Worm (Caenorhabditis elegans) whole organism, L4 larva: Measurements from ENCODE around the gene rsp-5.

Source experiments
- D1046.2 ChIP-seq: fragments of 200-800 bp; sonication (Bioruptor generic); IDR thresholded peaks from 2 replicates; pipeline ENCODE4 v1.3.6; 2022; ENCODE audit warnings: missing genetic modification characterization, missing compliant biosample characterization
- F26F4.8 ChIP-seq: fragments of 200-800 bp; sonication (Bioruptor generic); conservative IDR thresholded peaks from 2 replicates; pipeline ENCODE4 v1.3.6; 2022; ENCODE audit warnings: missing genetic modification characterization, missing compliant biosample characterization
- F44E2.7 ChIP-seq: fragments of 200-800 bp; sonication (Bioruptor generic); IDR thresholded peaks from 2 replicates; pipeline ENCODE4 v2.1.2; 2022; ENCODE audit warnings: missing genetic modification characterization, missing compliant biosample characterization
- T20F7.1 ChIP-seq: fragments of 200-800 bp; sonication (Bioruptor generic); optimal IDR thresholded peaks from 2 replicates; lab custom pipeline; 2018; ENCODE audit warnings: mild to moderate bottlenecking, missing genetic modification characterization, missing compliant biosample characterization
- Y48G9A.11 ChIP-seq: fragments of 200-800 bp; sonication (Bioruptor generic); IDR thresholded peaks from 2 replicates; pipeline ENCODE4 v1.3.6; 2022; ENCODE audit warnings: missing genetic modification reagents, missing genetic modification characterization, missing compliant biosample characterization
- ZK337.2 ChIP-seq: fragments of 200-800 bp; sonication (Bioruptor generic); IDR thresholded peaks from 2 replicates; pipeline ENCODE4 v1.3.6; 2022; ENCODE audit warnings: missing genetic modification reagents, missing genetic modification characterization, missing compliant biosample characterization
- ZK546.5 ChIP-seq, 2 experiments: sonication (generic microtip); optimal IDR thresholded peaks; 2 replicates each; lab custom pipeline; 2017; ENCODE audit warnings: missing biosample characterization in 2 of 2, missing genetic modification characterization in 2 of 2
- aha-1 ChIP-seq: fragments of 150-350 bp; peaks from one replicate; lab custom pipeline; 2014; ENCODE audit warnings: missing biosample characterization, missing genetic modification characterization
- arid-1 ChIP-seq: fragments of 200-800 bp; sonication (Bioruptor generic); conservative IDR thresholded peaks from 2 replicates; pipeline ENCODE4 v1.3.6; 2022; ENCODE audit warnings: missing genetic modification reagents, missing genetic modification characterization, missing compliant biosample characterization
- ceh-62 ChIP-seq: sonication (generic microtip); optimal IDR thresholded peaks from 2 replicates; lab custom pipeline; 2017; ENCODE audit warnings: missing biosample characterization, missing genetic modification characterization
- ctbp-1 ChIP-seq: fragments of 200-800 bp; sonication (Bioruptor generic); IDR thresholded peaks from 2 replicates; pipeline ENCODE4 v1.3.6; 2022; ENCODE audit warnings: missing genetic modification reagents, missing genetic modification characterization, missing compliant biosample characterization
- daf-16 ChIP-seq, 3 experiments: sonication (generic microtip); optimal IDR thresholded peaks; 2 replicates each; lab custom pipeline; 2016 to 2017; ENCODE audit warnings: missing genetic modification characterization in 3 of 3, missing genetic modification reagents in 3 of 3, mild to moderate bottlenecking in 2 of 3, missing compliant biosample characterization in 2 of 3, missing biosample characterization in 1 of 3, moderate library complexity in 1 of 3
- daf-8 ChIP-seq: fragments of 200-800 bp; sonication (Bioruptor generic); IDR thresholded peaks from 2 replicates; pipeline ENCODE4 v1.3.6; 2022; ENCODE audit warnings: missing genetic modification characterization, missing compliant biosample characterization
- dmd-9 ChIP-seq: fragments of 200-800 bp; sonication (Bioruptor generic); IDR thresholded peaks from 2 replicates; pipeline ENCODE4 v1.3.6; 2022; ENCODE audit warnings: missing genetic modification reagents, missing genetic modification characterization, missing compliant biosample characterization
- fos-1 ChIP-seq: fragments of 150-350 bp; optimal IDR thresholded peaks from 2 replicates; lab custom pipeline; 2014; ENCODE audit warnings: missing biosample characterization, missing genetic modification characterization
- hlh-11 ChIP-seq: fragments of 200-800 bp; sonication (Bioruptor generic); optimal IDR thresholded peaks from 2 replicates; lab custom pipeline; 2018; ENCODE audit warnings: mild to moderate bottlenecking, missing genetic modification characterization, missing compliant biosample characterization
- hlh-30 ChIP-seq: sonication (generic microtip); optimal IDR thresholded peaks from 2 replicates; lab custom pipeline; 2017; ENCODE audit warnings: antibody characterized with exemption, mild to moderate bottlenecking, missing genetic modification characterization, missing compliant biosample characterization; ENCODE audit not compliant: insufficient read depth
- lim-7 ChIP-seq: fragments of 200-800 bp; sonication (Bioruptor generic); IDR thresholded peaks from 2 replicates; pipeline ENCODE4 v1.3.6; 2022; ENCODE audit warnings: missing genetic modification characterization, missing compliant biosample characterization
- lir-3 ChIP-seq: sonication (generic microtip); optimal IDR thresholded peaks from 2 replicates; lab custom pipeline; 2016; ENCODE audit warnings: mild to moderate bottlenecking, missing genetic modification characterization, missing compliant biosample characterization
- madf-9 ChIP-seq: fragments of 200-800 bp; sonication (Bioruptor generic); conservative IDR thresholded peaks from 2 replicates; pipeline ENCODE4 v1.3.6; 2022; ENCODE audit warnings: missing genetic modification reagents, missing genetic modification characterization, missing compliant biosample characterization
- mdl-1 ChIP-seq, 2 experiments: fragments of 150-350 bp in 1 of 2; sonication (generic microtip) in 1 of 2; optimal IDR thresholded peaks; 2 replicates each; lab custom pipeline; 2014 to 2017; ENCODE audit warnings: missing biosample characterization in 2 of 2, missing genetic modification characterization in 2 of 2
- mdt-29 ChIP-seq: fragments of 200-800 bp; sonication (Bioruptor generic); IDR thresholded peaks from 2 replicates; pipeline ENCODE4 v1.3.6; 2022; ENCODE audit warnings: missing genetic modification reagents, missing genetic modification characterization, missing compliant biosample characterization
- mxl-3 ChIP-seq: fragments of 200-800 bp; sonication (Bioruptor generic); optimal IDR thresholded peaks from 2 replicates; lab custom pipeline; 2018; ENCODE audit warnings: mild to moderate bottlenecking, missing genetic modification characterization, missing compliant biosample characterization
- nhr-102 ChIP-seq: sonication (generic microtip); optimal IDR thresholded peaks from 2 replicates; lab custom pipeline; 2016; ENCODE audit warnings: mild to moderate bottlenecking, missing genetic modification characterization, moderate library complexity, missing compliant biosample characterization
- nhr-11 ChIP-seq: fragments of 150-350 bp; optimal IDR thresholded peaks from 2 replicates; lab custom pipeline; 2014; ENCODE audit warnings: missing biosample characterization, missing genetic modification characterization
- nhr-25 ChIP-seq: sonication (generic microtip); optimal IDR thresholded peaks from 2 replicates; lab custom pipeline; 2017; ENCODE audit warnings: missing genetic modification characterization, mild to moderate bottlenecking, missing compliant biosample characterization, antibody characterized with exemption, moderate library complexity, borderline replicate concordance; ENCODE audit not compliant: insufficient read depth
- nhr-28 ChIP-seq: fragments of 150-350 bp; optimal IDR thresholded peaks from 2 replicates; lab custom pipeline; 2014; ENCODE audit warnings: missing biosample characterization, missing genetic modification characterization
- nhr-42 ChIP-seq: fragments of 200-800 bp; sonication (Bioruptor generic); IDR thresholded peaks from 2 replicates; pipeline ENCODE4 v1.3.6; 2022; ENCODE audit warnings: missing genetic modification characterization, missing compliant biosample characterization
- pha-4 ChIP-seq, 2 experiments: fragments of 150-350 bp in 1 of 2; fragments of 200-800 bp in 1 of 2; sonication (Bioruptor generic) in 1 of 2; IDR thresholded peaks in 1 of 2; optimal IDR thresholded peaks in 1 of 2; 2 replicates each; pipeline versions ENCODE4 v1.3.6 to Lab custom; 2014 to 2022; ENCODE audit warnings: missing genetic modification characterization in 2 of 2, missing genetic modification reagents in 2 of 2, missing biosample characterization in 1 of 2, missing compliant biosample characterization in 1 of 2
- pqm-1 ChIP-seq: sonication (generic microtip); optimal IDR thresholded peaks from 2 replicates; lab custom pipeline; 2017; ENCODE audit warnings: missing biosample characterization, missing genetic modification characterization
- saeg-2 ChIP-seq: fragments of 200-800 bp; sonication (Bioruptor generic); IDR thresholded peaks from 2 replicates; pipeline ENCODE4 v1.3.6; 2022; ENCODE audit warnings: missing genetic modification reagents, missing genetic modification characterization, missing compliant biosample characterization
- sdz-12 ChIP-seq: fragments of 200-800 bp; sonication (Bioruptor generic); optimal IDR thresholded peaks from 2 replicates; lab custom pipeline; 2018; ENCODE audit warnings: mild to moderate bottlenecking, missing genetic modification characterization, missing compliant biosample characterization
- spr-1 ChIP-seq: sonication (generic microtip); optimal IDR thresholded peaks from 2 replicates; lab custom pipeline; 2016; ENCODE audit warnings: mild to moderate bottlenecking, missing genetic modification characterization, missing compliant biosample characterization
- tra-1 ChIP-seq: fragments of 200-800 bp; sonication (Bioruptor generic); IDR thresholded peaks from 2 replicates; pipeline ENCODE4 v1.3.6; 2022; ENCODE audit warnings: missing genetic modification reagents, missing genetic modification characterization, missing compliant biosample characterization
- unc-62 ChIP-seq, 3 experiments: fragments of 150-350 bp in 1 of 3; sonication (generic microtip); optimal IDR thresholded peaks in 2 of 3; peaks in 1 of 3; 1 replicate in 1 of 3; 2 replicates in 2 of 3; lab custom pipeline; 2014 to 2017; ENCODE audit warnings: missing biosample characterization in 3 of 3, missing genetic modification characterization in 3 of 3, missing genetic modification reagents in 3 of 3, missing genotype in 1 of 3
- zfp-2 ChIP-seq: sonication (generic microtip); optimal IDR thresholded peaks from 2 replicates; lab custom pipeline; 2016; ENCODE audit warnings: mild to moderate bottlenecking, missing genetic modification characterization, missing compliant biosample characterization
- zfp-3 ChIP-seq: fragments of 200-800 bp; sonication (Bioruptor generic); conservative IDR thresholded peaks from 2 replicates; pipeline ENCODE4 v1.3.6; 2022; ENCODE audit warnings: missing genetic modification reagents, missing genetic modification characterization, missing compliant biosample characterization
- ztf-11 ChIP-seq: fragments of 150-350 bp; optimal IDR thresholded peaks from 2 replicates; lab custom pipeline; 2014; ENCODE audit warnings: missing biosample characterization, missing genetic modification characterization

The rsp-5 gene

DNA sequence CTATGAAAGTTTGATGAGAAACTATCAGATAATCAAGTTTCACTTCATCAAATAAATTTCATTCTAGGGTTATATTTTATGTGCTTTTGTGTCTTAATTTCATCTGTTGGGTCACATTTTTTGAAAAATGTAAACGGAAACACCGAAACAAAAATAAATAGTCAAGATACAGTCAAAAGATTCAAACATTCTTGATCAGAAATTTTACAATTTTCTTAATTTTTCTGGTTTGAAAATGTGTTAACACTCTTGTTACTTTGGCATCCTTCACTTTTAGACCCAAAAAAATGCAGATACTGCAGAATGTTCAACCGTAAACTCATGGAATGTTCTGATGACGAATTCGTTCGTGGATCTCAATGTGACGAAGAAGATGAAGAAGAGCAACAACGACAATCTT, 35.3 kb upstream of the rsp-5 start, which contains the start of gene aptf-1:
aptf-1 (plus strand) TSS at position 301 of the 400 bp plus-strand sequence.
- TF ChIP-seq ceh-62 (tag; lab: Kevin White, UChicago) (no peak), ZK337.2 (GFP tag; lab: Robert Waterston, UW) (no peak), mdt-29 (GFP tag; lab: Robert Waterston, UW) (no peak), fos-1 (tag; lab: Kevin White, UChicago) (no peak), spr-1 (tag; lab: Kevin White, UChicago) (no peak)

DNA sequence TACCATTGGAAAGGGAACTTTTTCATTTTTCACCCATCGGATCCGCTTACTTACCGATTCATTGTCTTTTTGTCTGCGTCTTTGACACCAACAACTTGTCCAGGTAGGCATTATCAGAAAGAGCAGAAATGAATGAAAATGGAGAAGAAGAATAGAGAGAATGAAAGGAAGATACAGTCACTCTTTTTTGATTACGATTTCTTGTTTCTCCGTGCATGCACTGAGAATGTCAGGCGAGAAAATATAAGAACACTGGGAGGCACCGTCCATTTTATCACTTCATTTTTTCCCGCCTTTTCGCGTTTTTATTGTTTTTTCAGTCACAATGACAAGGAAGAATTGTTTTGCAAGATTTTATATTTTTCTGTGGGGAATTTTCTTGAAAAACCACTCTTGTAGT, 20.6 kb upstream of the rsp-5 start:
- TF ChIP-seq aha-1 (tag; lab: Kevin White, UChicago) (peak; percentile 82), lir-3 (tag; lab: Kevin White, UChicago) (no peak), nhr-28 (peak; percentile 34), pqm-1 (tag; lab: Kevin White, UChicago) (peak; percentile 39), madf-9 (GFP tag; lab: Robert Waterston, UW) (no peak), dmd-9 (GFP tag; lab: Robert Waterston, UW) (no peak), nhr-11 (tag; lab: Kevin White, UChicago) (no peak)

DNA sequence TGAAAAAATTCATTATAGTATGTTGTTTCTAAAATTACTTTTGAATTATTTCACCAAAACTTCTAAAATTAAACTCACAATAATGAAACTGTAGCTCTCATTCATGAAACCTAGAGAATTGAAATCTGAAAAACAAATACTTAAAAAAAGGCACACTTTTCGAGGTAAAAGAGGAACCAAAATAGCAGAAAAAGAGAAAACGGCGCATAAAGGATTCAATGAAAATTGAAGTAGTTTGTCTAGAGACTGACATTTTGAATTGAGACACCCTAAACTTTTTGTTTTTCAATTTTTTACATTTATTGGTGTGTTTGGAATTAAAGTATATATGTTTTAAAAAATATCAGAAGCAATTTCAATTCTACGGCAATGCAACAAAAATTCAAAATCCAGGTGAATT, 19.0 kb upstream of the rsp-5 start, which contains the start of gene dgk-5:
dgk-5 (minus strand) TSS at position 101 of the 400 bp plus-strand sequence.
- TF ChIP-seq nhr-102 (tag; lab: Kevin White, UChicago) (no peak), sdz-12 (no peak), arid-1 (GFP tag; lab: Robert Waterston, UW) (no peak), mdl-1 (tag; optimal IDR thresholded peaks at IDR 0.05; lab: Kevin White, UChicago) (no peak), ctbp-1 (GFP tag; lab: Robert Waterston, UW) (no peak)
- TF ChIP-seq, all 104 proteins: peak for 0

DNA sequence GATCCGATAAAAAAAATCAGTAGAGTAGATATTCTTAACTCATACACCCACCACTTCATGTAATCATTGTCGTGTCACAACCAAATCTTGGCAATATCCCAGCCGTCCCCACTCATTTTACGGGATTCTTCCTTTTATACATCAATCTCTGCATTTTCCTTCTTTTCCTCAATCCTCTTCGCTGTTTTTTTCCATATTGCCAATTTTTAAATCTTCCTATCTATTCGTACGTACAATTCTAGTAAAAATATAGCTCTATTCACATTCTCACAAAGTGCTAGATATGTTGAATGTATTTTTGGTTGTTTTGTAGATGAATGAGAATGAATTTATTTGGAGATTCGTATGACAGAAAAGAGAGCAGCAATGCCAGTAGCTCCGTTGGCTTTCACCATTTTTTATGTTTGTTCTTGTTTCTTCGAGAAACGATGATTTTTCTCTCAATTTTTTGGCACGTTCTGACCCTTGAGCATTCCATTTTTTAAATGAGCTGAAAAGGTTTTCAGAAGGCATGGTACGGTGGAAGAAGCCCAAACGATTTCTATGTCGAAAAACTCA, 14.7 kb upstream of the rsp-5 start, which contains the start of gene T28D9.16:
T28D9.16 (plus strand) TSS at position 508 of the 558 bp plus-strand sequence.
- TF ChIP-seq unc-62 (GFP tag; optimal IDR thresholded peaks at IDR 0.05 in 1 of 2; lab: Kevin White, UChicago) (peak in 1 of 2 experiments; percentile 91), unc-62 (tag; optimal IDR thresholded peaks at IDR 0.05; lab: Kevin White, UChicago) (no peak), nhr-11 (tag; lab: Kevin White, UChicago) (no peak)
- TF ChIP-seq, all 104 proteins: peak for 1

DNA sequence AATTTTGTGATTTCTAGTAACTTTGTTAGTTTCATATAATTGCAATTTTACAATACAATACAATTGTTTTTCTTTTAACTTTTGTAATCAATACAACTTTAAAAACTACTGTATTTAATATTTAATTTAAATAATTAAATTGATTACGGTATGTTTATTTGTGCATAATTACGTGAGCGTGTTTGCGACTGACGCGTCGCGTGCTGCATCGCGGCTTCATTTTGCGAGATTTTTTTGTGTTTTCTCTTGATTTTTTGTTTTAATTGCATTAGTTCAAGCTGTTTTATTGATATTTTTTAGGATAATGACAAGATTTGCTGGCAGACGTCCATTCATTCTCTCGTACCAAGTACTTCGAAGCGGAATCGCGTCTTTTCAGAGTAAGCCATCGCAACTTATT, 13.3 kb upstream of the rsp-5 start, which contains the start of gene T28D9.4:
T28D9.4 (plus strand) TSS at position 301 of the 400 bp plus-strand sequence.
- TF ChIP-seq ztf-11 (tag; lab: Kevin White, UChicago): no peak
- no peak for TF ChIP-seq fos-1 (tag; lab: Kevin White, UChicago)
- no peak for TF ChIP-seq ctbp-1 (GFP tag; lab: Robert Waterston, UW)
- TF ChIP-seq tra-1 (GFP tag; lab: Robert Waterston, UW): no peak
- no peak for TF ChIP-seq saeg-2

DNA sequence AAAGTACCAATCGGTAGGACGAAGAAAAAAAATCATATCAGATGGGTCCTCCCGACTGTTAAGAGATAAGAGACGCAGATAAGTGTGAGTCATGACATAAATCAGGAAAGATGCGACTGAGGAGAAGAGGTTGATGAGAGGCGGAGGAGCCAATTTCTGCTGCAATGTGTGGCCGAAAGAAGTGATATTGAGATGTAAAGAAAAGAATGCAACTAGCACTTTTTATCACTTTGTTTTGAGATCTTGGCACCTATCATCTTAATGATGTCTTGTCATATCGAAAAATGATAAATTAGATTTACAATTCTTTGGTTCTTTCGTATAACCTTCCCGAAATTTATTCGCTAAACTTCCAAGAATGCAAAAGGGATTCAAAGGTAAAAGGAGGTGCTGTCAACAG, 7.9 kb upstream of the rsp-5 start, which contains the start of gene del-10:
del-10 (minus strand) TSS at position 24 of the 400 bp plus-strand sequence.
- TF ChIP-seq F44E2.7 (no peak), pha-4 (GFP tag; IDR thresholded peaks at IDR 0.05; lab: Robert Waterston, UW) (no peak), pha-4 (tag; optimal IDR thresholded peaks at IDR 0.05; lab: Kevin White, UChicago) (no peak), hlh-30 (tag; lab: Kevin White, UChicago) (no peak), lim-7 (GFP tag; lab: Robert Waterston, UW) (no peak), mdt-29 (GFP tag; lab: Robert Waterston, UW) (no peak), Y48G9A.11 (GFP tag; lab: Robert Waterston, UW) (no peak), ZK546.5 (tag; optimal IDR thresholded peaks at IDR 0.05; lab: Kevin White, UChicago) (no peak), daf-8 (no peak), mxl-3 (no peak), F26F4.8 (no peak), zfp-3 (GFP tag; lab: Robert Waterston, UW) (no peak), nhr-42 (no peak), sdz-12 (no peak), nhr-25 (tag; lab: Kevin White, UChicago) (no peak), hlh-11 (no peak), ZK337.2 (GFP tag; lab: Robert Waterston, UW) (no peak), D1046.2 (GFP tag; lab: Robert Waterston, UW) (no peak), daf-16 (GFP tag; optimal IDR thresholded peaks at IDR 0.05; lab: Kevin White, UChicago) (no peak), daf-16 (tag; optimal IDR thresholded peaks at IDR 0.05; lab: Kevin White, UChicago) (no peak), zfp-2 (tag; lab: Kevin White, UChicago) (no peak), T20F7.1 (GFP tag; lab: Kevin White, UChicago) (no peak)
